Fruit fly (Drosophila melanogaster) whole organism, embryonic: Measurements from ENCODE around the gene Nf-YA.

Experiments used
- Ada2b ChIP-seq: fragments of 200-800 bp; sonication (Bioruptor generic); IDR thresholded peaks from 2 replicates; pipeline ENCODE4 v1.3.6; 2022; ENCODE audit warnings: missing biosample characterization, missing genetic modification characterization
- Awh ChIP-seq: fragments of 200-800 bp; sonication (Bioruptor generic); IDR thresholded peaks from 2 replicates; pipeline ENCODE4, ENCODE4 v1.3.6; 2022; ENCODE audit warnings: missing biosample characterization, missing genetic modification characterization
- Blimp-1 ChIP-seq: fragments of 200-800 bp; sonication (Bioruptor generic); optimal IDR thresholded peaks from 3 replicates; lab custom pipeline; 2018; ENCODE audit warnings: missing biosample characterization, missing genetic modification characterization, mild to moderate bottlenecking, moderate library complexity, missing genetic modification reagents
- CG10321 ChIP-seq: fragments of 200-800 bp; sonication (Bioruptor generic); IDR thresholded peaks from 2 replicates; pipeline ENCODE4 v1.3.6; 2022; ENCODE audit warnings: missing biosample characterization, missing genetic modification characterization
- CG10654 ChIP-seq: fragments of 200-800 bp; sonication (Bioruptor generic); optimal IDR thresholded peaks from 2 replicates; lab custom pipeline; 2016; ENCODE audit warnings: missing biosample characterization, missing genetic modification characterization
- CG10979 ChIP-seq: fragments of 200-800 bp; sonication (Bioruptor generic); optimal IDR thresholded peaks from 2 replicates; lab custom pipeline; 2018; ENCODE audit warnings: missing biosample characterization, mild to moderate bottlenecking, missing genetic modification characterization, moderate library complexity
- CG11247 ChIP-seq: fragments of 200-800 bp; sonication (Bioruptor generic); IDR thresholded peaks from 2 replicates; pipeline ENCODE4 v1.3.6; 2022; ENCODE audit warnings: missing biosample characterization, missing genetic modification characterization
- CG12744 ChIP-seq: fragments of 200-800 bp; sonication (Bioruptor generic); optimal IDR thresholded peaks from 2 replicates; lab custom pipeline; 2016; ENCODE audit warnings: missing biosample characterization, missing genetic modification characterization
- CG12942 ChIP-seq: fragments of 200-800 bp; sonication (Bioruptor generic); optimal IDR thresholded peaks from 3 replicates; lab custom pipeline; 2016; ENCODE audit warnings: missing biosample characterization, missing genetic modification characterization
- CG15269 ChIP-seq: fragments of 200-800 bp; sonication (Bioruptor generic); optimal IDR thresholded peaks from 2 replicates; lab custom pipeline; 2018; ENCODE audit warnings: missing biosample characterization, mild to moderate bottlenecking, missing genetic modification characterization, moderate library complexity
- CG15479 ChIP-seq: fragments of 200-800 bp; sonication (Bioruptor generic); optimal IDR thresholded peaks from 3 replicates; lab custom pipeline; 2019; ENCODE audit warnings: missing biosample characterization, mild to moderate bottlenecking, missing genetic modification characterization, moderate library complexity
- CG17802 ChIP-seq: fragments of 200-800 bp; sonication (Bioruptor generic); optimal IDR thresholded peaks from 2 replicates; lab custom pipeline; 2018; ENCODE audit warnings: missing biosample characterization, mild to moderate bottlenecking, missing genetic modification characterization, moderate library complexity
- CG1832 ChIP-seq: fragments of 200-800 bp; sonication (Bioruptor generic); optimal IDR thresholded peaks from 2 replicates; lab custom pipeline; 2017; ENCODE audit warnings: missing biosample characterization, mild to moderate bottlenecking, missing genetic modification characterization, inconsistent platforms
- CG30403 ChIP-seq: fragments of 200-800 bp; sonication (Bioruptor generic); optimal IDR thresholded peaks from 3 replicates; lab custom pipeline; 2016; ENCODE audit warnings: missing biosample characterization, missing genetic modification characterization
- CG4617 ChIP-seq: fragments of 200-800 bp; sonication (Bioruptor generic); optimal IDR thresholded peaks from 3 replicates; lab custom pipeline; 2016; ENCODE audit warnings: missing biosample characterization, missing genetic modification characterization, borderline replicate concordance
- CG6254 ChIP-seq: fragments of 200-800 bp; sonication (Bioruptor generic); optimal IDR thresholded peaks from 3 replicates; lab custom pipeline; 2017; ENCODE audit warnings: mild to moderate bottlenecking, missing biosample characterization, missing genetic modification reagents, missing genetic modification characterization
- CG6654 ChIP-seq: fragments of 200-800 bp; sonication (Bioruptor generic); optimal IDR thresholded peaks from 2 replicates; lab custom pipeline; 2017; ENCODE audit warnings: missing biosample characterization, mild to moderate bottlenecking, missing genetic modification characterization
- CG7786 ChIP-seq: fragments of 200-800 bp; sonication (Bioruptor generic); optimal IDR thresholded peaks from 2 replicates; lab custom pipeline; 2016; ENCODE audit warnings: missing biosample characterization, missing genetic modification characterization
- CG9727 ChIP-seq: fragments of 200-800 bp; sonication (Bioruptor generic); optimal IDR thresholded peaks from 3 replicates; lab custom pipeline; 2017; ENCODE audit warnings: missing biosample characterization, mild to moderate bottlenecking, missing genetic modification characterization
- CG9932 ChIP-seq: fragments of 200-800 bp; sonication (Bioruptor generic); IDR thresholded peaks from 2 replicates; pipeline ENCODE4 v1.3.6; 2022; ENCODE audit warnings: missing biosample characterization, missing genetic modification characterization
- CTCF ChIP-seq: fragments of 200-800 bp; sonication (Bioruptor generic); optimal IDR thresholded peaks from 2 replicates; lab custom pipeline; 2017; ENCODE audit warnings: missing biosample characterization, mild to moderate bottlenecking, missing genetic modification characterization, moderate library complexity
- D19A ChIP-seq: fragments of 200-800 bp; optimal IDR thresholded peaks from 3 replicates; lab custom pipeline; 2019; ENCODE audit warnings: missing biosample characterization, mild to moderate bottlenecking, missing genetic modification characterization, moderate library complexity
- Dip3 ChIP-seq: fragments of 200-800 bp; sonication (Bioruptor generic); optimal IDR thresholded peaks from 3 replicates; lab custom pipeline; 2016; ENCODE audit warnings: missing biosample characterization, missing genetic modification characterization
- Dref ChIP-seq: fragments of 200-800 bp; sonication (Bioruptor generic); IDR thresholded peaks from 2 replicates; pipeline ENCODE4 v1.3.6; 2022; ENCODE audit warnings: missing biosample characterization, missing genetic modification characterization
- Hr3 ChIP-seq: fragments of 200-800 bp; sonication (Bioruptor generic); optimal IDR thresholded peaks from 3 replicates; lab custom pipeline; 2016; ENCODE audit warnings: missing biosample characterization, missing genetic modification characterization
- Jarid2 ChIP-seq: fragments of 200-800 bp; sonication (Bioruptor generic); optimal IDR thresholded peaks from 3 replicates; lab custom pipeline; 2017; ENCODE audit warnings: mild to moderate bottlenecking, missing biosample characterization, missing genetic modification reagents, missing genetic modification characterization
- Nf-YA ChIP-seq: fragments of 200-800 bp; sonication (Bioruptor generic); IDR thresholded peaks from 2 replicates; pipeline ENCODE4 v1.3.6; 2022; ENCODE audit warnings: missing biosample characterization, missing genetic modification characterization
- Sox100B ChIP-seq: fragments of 200-800 bp; sonication (Bioruptor generic); optimal IDR thresholded peaks from 3 replicates; lab custom pipeline; 2018; ENCODE audit warnings: missing biosample characterization, mild to moderate bottlenecking, missing genetic modification characterization
- Tbp ChIP-seq: fragments of >200 bp; optimal IDR thresholded peaks from 2 replicates; lab custom pipeline; 2018; ENCODE audit warnings: missing biosample characterization, missing genetic modification characterization
- al ChIP-seq: fragments of 200-800 bp; sonication (Bioruptor generic); IDR thresholded peaks from 2 replicates; pipeline ENCODE4 v1.3.6; 2022; ENCODE audit warnings: missing biosample characterization, missing genetic modification characterization
- ase ChIP-seq: fragments of 200-800 bp; sonication (Bioruptor generic); IDR thresholded peaks from 3 replicates; pipeline ENCODE4 v1.3.6; 2022; ENCODE audit warnings: missing biosample characterization, missing genetic modification characterization
- az2 ChIP-seq: fragments of 200-800 bp; sonication (Bioruptor generic); optimal IDR thresholded peaks from 3 replicates; lab custom pipeline; 2016; ENCODE audit warnings: missing biosample characterization, missing genetic modification characterization
- bcd ChIP-seq: fragments of 200-800 bp; sonication (Bioruptor generic); optimal IDR thresholded peaks from 2 replicates; lab custom pipeline; 2017; ENCODE audit warnings: missing biosample characterization, mild to moderate bottlenecking, missing genetic modification characterization
- bowl ChIP-seq: fragments of 200-800 bp; sonication (Bioruptor generic); IDR thresholded peaks from 2 replicates; pipeline ENCODE4 v1.3.6; 2022; ENCODE audit warnings: missing biosample characterization, missing genetic modification characterization
- btn ChIP-seq: fragments of 200-800 bp; sonication (Bioruptor generic); optimal IDR thresholded peaks from 2 replicates; lab custom pipeline; 2016; ENCODE audit warnings: missing biosample characterization, missing genetic modification characterization
- corto ChIP-seq: fragments of 200-800 bp; sonication (Bioruptor generic); optimal IDR thresholded peaks from 2 replicates; lab custom pipeline; 2016; ENCODE audit warnings: missing biosample characterization, mild to moderate bottlenecking, missing genetic modification characterization, moderate library complexity
- crol ChIP-seq: fragments of 200-800 bp; sonication (Bioruptor generic); IDR thresholded peaks from 2 replicates; pipeline ENCODE4 v1.3.6; 2022; ENCODE audit warnings: missing biosample characterization, missing genetic modification characterization
- cwo ChIP-seq: fragments of 200-800 bp; sonication (Bioruptor generic); optimal IDR thresholded peaks from 3 replicates; lab custom pipeline; 2017; ENCODE audit warnings: missing biosample characterization, missing genetic modification characterization, mild to moderate bottlenecking, moderate library complexity, missing genetic modification reagents
- dysf ChIP-seq: fragments of 200-800 bp; sonication (Bioruptor generic); IDR thresholded peaks from 3 replicates; pipeline ENCODE4 v1.3.6; 2022; ENCODE audit warnings: missing biosample characterization, missing genetic modification characterization
- fd96Cb ChIP-seq: fragments of 200-800 bp; sonication (Bioruptor generic); optimal IDR thresholded peaks from 2 replicates; lab custom pipeline; 2018; ENCODE audit warnings: missing biosample characterization, mild to moderate bottlenecking, missing genetic modification characterization, moderate library complexity
- insv ChIP-seq, 2 experiments: fragments of 200-800 bp; sonication (Bioruptor generic); optimal IDR thresholded peaks; 3 replicates each; lab custom pipeline; 2016 to 2018; ENCODE audit warnings: missing biosample characterization in 2 of 2, missing genetic modification characterization in 2 of 2
- klu ChIP-seq: fragments of 200-800 bp; sonication (Bioruptor generic); IDR thresholded peaks from 2 replicates; pipeline ENCODE4 v1.3.6; 2022; ENCODE audit warnings: missing biosample characterization, missing genetic modification characterization
- lbe ChIP-seq: fragments of 200-800 bp; sonication (Bioruptor generic); optimal IDR thresholded peaks from 2 replicates; lab custom pipeline; 2016; ENCODE audit warnings: missing biosample characterization, mild to moderate bottlenecking, missing genetic modification characterization
- pho ChIP-seq: fragments of 200-800 bp; sonication (Bioruptor generic); optimal IDR thresholded peaks from 2 replicates; lab custom pipeline; 2016; ENCODE audit warnings: missing biosample characterization, missing genetic modification characterization
- pita ChIP-seq: fragments of 200-800 bp; sonication (Bioruptor generic); optimal IDR thresholded peaks from 2 replicates; lab custom pipeline; 2017; ENCODE audit warnings: missing biosample characterization, mild to moderate bottlenecking, missing genetic modification characterization
- prd ChIP-seq, 3 experiments: fragments of >200 bp in 2 of 3; fragments of 200-800 bp in 1 of 3; sonication (Bioruptor generic) in 1 of 3; optimal IDR thresholded peaks in 2 of 3; IDR thresholded peaks in 1 of 3; 2 replicates in 2 of 3; 3 replicates in 1 of 3; pipeline versions ENCODE4 v1.3.6 to Lab custom; 2017 to 2022; ENCODE audit warnings: missing biosample characterization in 1 of 3, missing genetic modification characterization in 1 of 3
- ranshi ChIP-seq: fragments of 200-800 bp; sonication (Bioruptor generic); IDR thresholded peaks from 2 replicates; pipeline ENCODE4 v1.3.6; 2022; ENCODE audit warnings: missing biosample characterization, missing genetic modification characterization
- schlank ChIP-seq: fragments of 200-800 bp; sonication (Bioruptor generic); optimal IDR thresholded peaks from 2 replicates; lab custom pipeline; 2018; ENCODE audit warnings: missing biosample characterization, mild to moderate bottlenecking, missing genetic modification characterization
- shn ChIP-seq: fragments of 200-800 bp; sonication (Bioruptor generic); optimal IDR thresholded peaks from 3 replicates; lab custom pipeline; 2016; ENCODE audit warnings: missing biosample characterization, missing genetic modification characterization
- wek ChIP-seq: fragments of 200-800 bp; sonication (Bioruptor generic); optimal IDR thresholded peaks from 3 replicates; lab custom pipeline; 2018; ENCODE audit warnings: missing biosample characterization, mild to moderate bottlenecking, missing genetic modification characterization, moderate library complexity

Gene Nf-YA

DNA sequence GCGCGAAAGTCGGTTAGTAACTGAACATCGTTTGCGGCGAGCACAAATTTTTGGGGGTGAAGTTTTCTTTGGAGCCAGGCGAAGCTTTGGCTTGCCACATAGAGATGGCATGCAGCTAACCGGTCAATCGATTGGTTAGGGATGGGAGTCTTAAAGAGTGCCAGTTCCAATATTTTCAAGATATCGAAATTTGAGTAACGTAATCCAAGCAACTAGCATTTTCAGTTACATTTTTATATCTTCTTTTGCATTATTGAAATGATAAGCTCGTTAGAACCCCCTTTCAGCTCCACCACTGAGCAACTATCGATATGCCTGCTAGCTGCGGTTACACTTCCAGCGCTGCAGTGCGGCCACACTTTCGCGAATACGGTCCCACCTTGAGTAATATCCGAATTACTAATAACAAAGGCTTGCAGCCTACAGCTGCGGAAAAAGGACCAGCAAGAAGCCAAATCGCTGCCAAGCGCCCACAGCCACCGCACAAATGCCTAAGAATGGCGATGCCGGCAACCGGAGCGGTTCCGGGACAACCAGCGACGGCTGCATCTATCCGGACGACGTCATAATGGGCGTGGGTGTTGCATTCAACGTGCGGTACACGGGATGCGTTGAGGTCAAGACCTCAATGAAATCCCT lies 15.3 kb downstream of the Nf-YA start, which contains the start of the genes Atat and Shc (continued):
- TF ChIP-seq CG11247 (GFP tag; lab: Robert Waterston, UW) (peak; percentile 100), shn (peak; percentile 100), CG15479 (GFP tag; lab: Kevin White, UChicago) (peak; percentile 12), CG12744 (GFP tag; lab: Kevin White, UChicago) (peak; percentile 99), CG6254 (GFP tag; lab: Kevin White, UChicago) (peak; percentile 90), CTCF (GFP tag; lab: Kevin White, UChicago) (peak; percentile 62), al (peak; percentile 100), crol (GFP tag; lab: Robert Waterston, UW) (peak; percentile 85), klu (peak; percentile 100), CG17802 (peak; percentile 93), wek (peak; percentile 83), Dip3 (GFP tag; lab: Kevin White, UChicago) (peak; percentile 100), ranshi (peak; percentile 100), CG9727 (GFP tag; lab: Kevin White, UChicago) (peak; percentile 99), btn (GFP tag; lab: Kevin White, UChicago) (peak; percentile 98), Awh (GFP tag; lab: Robert Waterston, UW) (peak; percentile 98), fd96Cb (tag; lab: Kevin White, UChicago) (peak; percentile 99), corto (GFP tag; lab: Kevin White, UChicago) (peak; percentile 89), CG10654 (GFP tag; lab: Kevin White, UChicago) (peak; percentile 99), Hr3 (GFP tag; lab: Kevin White, UChicago) (peak; percentile 100), cwo (peak; percentile 96), lbe (GFP tag; lab: Kevin White, UChicago) (peak; percentile 97), CG10979 (tag; lab: Kevin White, UChicago) (peak; percentile 97), Blimp-1 (GFP tag; lab: Kevin White, UChicago) (peak; percentile 96), Tbp (GFP tag; lab: Kevin White, UChicago) (no peak), prd (optimal IDR thresholded peaks at IDR 0.05; lab: Kevin White, UChicago) (no peak), prd (GFP tag; IDR thresholded peaks at IDR 0.05; lab: Robert Waterston, UW) (peak; percentile 100), Ada2b (peak; percentile 99), CG6654 (GFP tag; lab: Kevin White, UChicago) (peak; percentile 94), dysf (GFP tag; lab: Robert Waterston, UW) (peak; percentile 100), CG12942 (GFP tag; lab: Kevin White, UChicago) (peak; percentile 100), CG7786 (GFP tag; lab: Kevin White, UChicago) (peak; percentile 100), D19A (tag; lab: Kevin White, UChicago) (peak; percentile 89), Nf-YA (GFP tag; lab: Robert Waterston, UW) (peak; percentile 99), Jarid2 (GFP tag; lab: Kevin White, UChicago) (peak; percentile 91), CG15269 (tag; lab: Kevin White, UChicago) (peak; percentile 99), bcd (GFP tag; lab: Kevin White, UChicago) (peak; percentile 99), pho (peak; percentile 100), CG1832 (GFP tag; lab: Kevin White, UChicago) (peak; percentile 42), pita (GFP tag; lab: Kevin White, UChicago) (no peak), CG30403 (GFP tag; lab: Kevin White, UChicago) (peak; percentile 100), az2 (GFP tag; lab: Kevin White, UChicago) (peak; percentile 99), insv (GFP tag; optimal IDR thresholded peaks at IDR 0.05; lab: Kevin White, UChicago) (peak; percentile 16 to 80), CG10321 (peak; percentile 87), schlank (tag; lab: Kevin White, UChicago) (peak; percentile 98), CG4617 (peak; percentile 100), Dref (GFP tag; lab: Robert Waterston, UW) (peak; percentile 87), bowl (peak; percentile 96), Sox100B (GFP tag; lab: Kevin White, UChicago) (peak; percentile 90), ase (GFP tag; lab: Robert Waterston, UW) (peak; percentile 99), CG9932 (GFP tag; lab: Robert Waterston, UW) (peak; percentile 100)
